Worm (Caenorhabditis elegans) whole organism, L1 larva: ENCODE data around the gene F59G1.4.
A peak's percentile ranks its signal among the peaks of the same experiment; 100 is the strongest.

Experiments
- C04F5.9 ChIP-seq: sonication (generic microtip); optimal IDR thresholded peaks from 2 replicates; lab custom pipeline; 2016; ENCODE audit warnings: missing genetic modification characterization, missing compliant biosample characterization
- C16A3.4 ChIP-seq: fragments of 150-350 bp; optimal IDR thresholded peaks from 2 replicates; lab custom pipeline; 2014; ENCODE audit warnings: missing biosample characterization, missing genetic modification characterization
- F16B12.6 ChIP-seq: fragments of 150-350 bp; optimal IDR thresholded peaks from 2 replicates; lab custom pipeline; 2014; ENCODE audit warnings: missing biosample characterization, missing genetic modification characterization
- Y116A8C.19 ChIP-seq: sonication (generic microtip); optimal IDR thresholded peaks from 2 replicates; lab custom pipeline; 2016; ENCODE audit warnings: missing compliant biosample characterization, missing genetic modification characterization, borderline replicate concordance
- aha-1 ChIP-seq: fragments of 150-350 bp; optimal IDR thresholded peaks from 2 replicates; lab custom pipeline; 2014; ENCODE audit warnings: missing biosample characterization, missing genetic modification characterization
- ama-1 ChIP-seq: fragments of 150-350 bp; optimal IDR thresholded peaks from 2 replicates; lab custom pipeline; 2014
- blmp-1 ChIP-seq: fragments of 150-350 bp; optimal IDR thresholded peaks from 2 replicates; lab custom pipeline; 2014; ENCODE audit warnings: missing biosample characterization, missing genetic modification characterization
- ceh-8 ChIP-seq: fragments of 200-800 bp; sonication (Bioruptor generic); optimal IDR thresholded peaks from 2 replicates; lab custom pipeline; 2018; ENCODE audit warnings: mild to moderate bottlenecking, missing genetic modification characterization, moderate library complexity, missing compliant biosample characterization
- ceh-82 ChIP-seq, 3 experiments: fragments of 150-350 bp in 1 of 3; sonication (generic microtip) in 2 of 3; optimal IDR thresholded peaks; 2 replicates each; lab custom pipeline; 2014 to 2017; ENCODE audit warnings: missing biosample characterization in 3 of 3, missing genetic modification characterization in 3 of 3
- ceh-90 ChIP-seq: sonication (generic microtip); optimal IDR thresholded peaks from 2 replicates; lab custom pipeline; 2016; ENCODE audit warnings: missing genetic modification characterization, missing compliant biosample characterization
- dpl-1 ChIP-seq, 3 experiments: fragments of 150-350 bp in 2 of 3; sonication (generic microtip) in 1 of 3; optimal IDR thresholded peaks; 2 replicates each; lab custom pipeline; 2014 to 2017; ENCODE audit warnings: missing biosample characterization in 3 of 3, missing genetic modification characterization in 3 of 3, missing genetic modification reagents in 3 of 3
- efl-1 ChIP-seq, 4 experiments: fragments of 150-350 bp; optimal IDR thresholded peaks in 3 of 4; peaks in 1 of 4; 1 replicate in 1 of 4; 2 replicates in 3 of 4; lab custom pipeline; 2014; ENCODE audit warnings: missing biosample characterization in 2 of 4, missing genetic modification characterization in 2 of 4, missing genetic modification reagents in 2 of 4
- elt-2 ChIP-seq: sonication (generic microtip); optimal IDR thresholded peaks from 2 replicates; lab custom pipeline; 2016; ENCODE audit warnings: missing genetic modification characterization, mild to moderate bottlenecking, inconsistent platforms, missing compliant biosample characterization, missing genetic modification reagents
- elt-3 ChIP-seq, 6 experiments: fragments of 150-350 bp in 1 of 6; sonication (generic microtip); optimal IDR thresholded peaks; 2 replicates each; lab custom pipeline; 2017 to 2018; ENCODE audit warnings: missing biosample characterization in 6 of 6, missing genetic modification characterization in 6 of 6, inconsistent platforms in 1 of 6
- ets-5 ChIP-seq: fragments of 200-800 bp; sonication (Bioruptor generic); IDR thresholded peaks from 2 replicates; pipeline ENCODE4 v1.3.6; 2022; ENCODE audit warnings: missing genetic modification characterization, missing compliant biosample characterization
- jun-1 ChIP-seq: fragments of 150-350 bp; optimal IDR thresholded peaks from 2 replicates; lab custom pipeline; 2014; ENCODE audit warnings: missing biosample characterization, missing genetic modification reagents, missing genetic modification characterization
- lin-14 ChIP-seq: fragments of 200-800 bp; sonication (Bioruptor generic); optimal IDR thresholded peaks from 2 replicates; lab custom pipeline; 2018; ENCODE audit warnings: mild to moderate bottlenecking, missing genetic modification characterization, moderate library complexity, missing compliant biosample characterization
- lin-15B ChIP-seq: fragments of 150-350 bp; sonication (generic microtip); optimal IDR thresholded peaks from 3 replicates; lab custom pipeline; 2014; ENCODE audit warnings: missing biosample characterization, missing genetic modification characterization
- lin-35 ChIP-seq, 2 experiments: fragments of 150-350 bp; optimal IDR thresholded peaks; 2 replicates each; lab custom pipeline; 2014; ENCODE audit warnings: missing biosample characterization in 2 of 2, missing genetic modification characterization in 2 of 2, missing genetic modification reagents in 2 of 2
- lin-39 ChIP-seq: fragments of 150-350 bp; optimal IDR thresholded peaks from 2 replicates; lab custom pipeline; 2014; ENCODE audit warnings: missing biosample characterization, missing genetic modification reagents, missing genetic modification characterization
- lsy-2 ChIP-seq, 2 experiments: fragments of 150-350 bp; optimal IDR thresholded peaks; 2 replicates each; lab custom pipeline; 2014; ENCODE audit warnings: missing biosample characterization in 2 of 2, missing genetic modification characterization in 2 of 2
- mdl-1 ChIP-seq, 2 experiments: fragments of 150-350 bp; optimal IDR thresholded peaks; 2 replicates each; lab custom pipeline; 2014 to 2017; ENCODE audit warnings: missing biosample characterization in 2 of 2, missing genetic modification characterization in 2 of 2, inconsistent platforms in 1 of 2
- nhr-11 ChIP-seq: fragments of 150-350 bp; optimal IDR thresholded peaks from 2 replicates; lab custom pipeline; 2014; ENCODE audit warnings: missing biosample characterization, missing genetic modification characterization
- nhr-12 ChIP-seq: sonication (generic microtip); optimal IDR thresholded peaks from 2 replicates; lab custom pipeline; 2017; ENCODE audit warnings: missing biosample characterization, missing genetic modification characterization
- nhr-20 ChIP-seq: sonication (generic microtip); optimal IDR thresholded peaks from 2 replicates; lab custom pipeline; 2016; ENCODE audit warnings: mild to moderate bottlenecking, missing genetic modification characterization, missing compliant biosample characterization
- nhr-71 ChIP-seq: sonication (generic microtip); optimal IDR thresholded peaks from 2 replicates; lab custom pipeline; 2016; ENCODE audit warnings: mild to moderate bottlenecking, missing genetic modification characterization, moderate library complexity, missing compliant biosample characterization
- nhr-77 ChIP-seq: fragments of 150-350 bp; optimal IDR thresholded peaks from 2 replicates; lab custom pipeline; 2014; ENCODE audit warnings: missing biosample characterization, missing genetic modification characterization
- nhr-85 ChIP-seq: sonication (generic microtip); peaks from one replicate; lab custom pipeline; 2016; ENCODE audit warnings: missing genetic modification characterization, inconsistent platforms, missing compliant biosample characterization
- nhr-90 ChIP-seq: sonication (generic microtip); optimal IDR thresholded peaks from 2 replicates; lab custom pipeline; 2016; ENCODE audit warnings: mild to moderate bottlenecking, missing genetic modification characterization, missing compliant biosample characterization; ENCODE audit not compliant: poor library complexity
- pag-3 ChIP-seq: sonication (generic microtip); optimal IDR thresholded peaks from 2 replicates; lab custom pipeline; 2017; ENCODE audit warnings: missing genetic modification characterization, mild to moderate bottlenecking, missing compliant biosample characterization, antibody characterized with exemption, borderline replicate concordance; ENCODE audit not compliant: insufficient read depth
- pax-3 ChIP-seq: fragments of 200-800 bp; sonication (Bioruptor generic); optimal IDR thresholded peaks from 2 replicates; lab custom pipeline; 2018; ENCODE audit warnings: mild to moderate bottlenecking, missing genetic modification characterization, moderate library complexity, missing compliant biosample characterization
- skn-1 ChIP-seq: fragments of 150-350 bp; optimal IDR thresholded peaks from 2 replicates; lab custom pipeline; 2014; ENCODE audit warnings: missing biosample characterization, missing genetic modification characterization
- snu-23 ChIP-seq: sonication (generic microtip); optimal IDR thresholded peaks from 2 replicates; lab custom pipeline; 2016; ENCODE audit warnings: missing genetic modification characterization, missing compliant biosample characterization
- sox-4 ChIP-seq: sonication (generic microtip); optimal IDR thresholded peaks from 2 replicates; lab custom pipeline; 2016; ENCODE audit warnings: missing genetic modification characterization, missing compliant biosample characterization
- sptf-1 ChIP-seq: fragments of 150-350 bp; optimal IDR thresholded peaks from 2 replicates; lab custom pipeline; 2014; ENCODE audit warnings: missing biosample characterization, missing genetic modification characterization
- sup-37 ChIP-seq: fragments of 200-800 bp; sonication (Bioruptor generic); optimal IDR thresholded peaks from 2 replicates; lab custom pipeline; 2018; ENCODE audit warnings: mild to moderate bottlenecking, missing genetic modification characterization, missing compliant biosample characterization
- swsn-7 ChIP-seq: sonication (generic microtip); optimal IDR thresholded peaks from 2 replicates; lab custom pipeline; 2016; ENCODE audit warnings: missing genetic modification characterization, missing compliant biosample characterization
- tbx-2 ChIP-seq: sonication (generic microtip); optimal IDR thresholded peaks from 2 replicates; lab custom pipeline; 2016; ENCODE audit warnings: missing genetic modification characterization, missing compliant biosample characterization
- tlp-1 ChIP-seq: fragments of 150-350 bp; optimal IDR thresholded peaks from 2 replicates; lab custom pipeline; 2014; ENCODE audit warnings: missing biosample characterization, missing genetic modification characterization
- unc-62 ChIP-seq: fragments of 150-350 bp; optimal IDR thresholded peaks from 2 replicates; lab custom pipeline; 2014; ENCODE audit warnings: missing biosample characterization, missing genetic modification reagents, missing genetic modification characterization
- unc-98 ChIP-seq: fragments of 200-800 bp; sonication (Bioruptor generic); IDR thresholded peaks from 2 replicates; pipeline ENCODE4 v1.3.6; 2022; ENCODE audit warnings: missing genetic modification characterization, missing compliant biosample characterization
- zag-1 ChIP-seq: fragments of 150-350 bp; optimal IDR thresholded peaks from 2 replicates; lab custom pipeline; 2014; ENCODE audit warnings: missing biosample characterization, missing genetic modification characterization
- ztf-11 ChIP-seq, 2 experiments: sonication (generic microtip); optimal IDR thresholded peaks; 2 replicates each; lab custom pipeline; 2016 to 2017; ENCODE audit warnings: missing genetic modification characterization in 2 of 2, missing biosample characterization in 1 of 2, missing compliant biosample characterization in 1 of 2

The F59G1.4 gene

DNA sequence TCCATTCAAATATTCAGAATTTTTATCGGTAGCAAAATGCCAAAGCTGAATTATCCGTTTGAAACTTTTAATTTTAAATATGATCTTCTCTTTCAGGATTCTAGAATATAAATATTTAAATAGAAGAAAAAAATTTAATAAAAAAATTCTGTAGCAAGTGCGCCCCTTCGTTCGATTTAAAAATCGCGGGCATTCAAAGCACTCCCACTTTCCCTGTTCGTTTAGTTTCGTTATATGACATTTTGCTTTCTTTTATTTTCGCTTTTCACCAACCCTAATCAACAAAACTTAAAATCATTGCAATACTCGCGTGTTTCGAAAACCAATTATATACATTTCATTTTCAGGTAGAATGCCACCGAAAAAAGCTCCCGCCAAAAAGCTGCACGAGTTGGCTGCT, 25.6 kb downstream of the F59G1.4 start, which contains the start of gene vrk-1:
Gene vrk-1, plus strand, starts transcription at position 348 of the 400 bp plus-strand sequence.
- TF ChIP-seq sup-37 (no peak), unc-62 (no peak), aha-1 (tag; lab: Kevin White, UChicago) (no peak), pag-3 (tag; lab: Kevin White, UChicago) (no peak), nhr-85 (tag; lab: Kevin White, UChicago) (no peak), unc-98 (GFP tag; lab: Robert Waterston, UW) (no peak), efl-1 (optimal IDR thresholded peaks at IDR 0.05; lab: Kevin White, UChicago) (peak in 1 of 2 experiments; percentile 9), efl-1 (GFP tag; optimal IDR thresholded peaks at IDR 0.05 in 1 of 2; lab: Kevin White, UChicago) (peak; percentile 17 to 91), ceh-8 (GFP tag; lab: Kevin White, UChicago) (no peak), blmp-1 (tag; lab: Kevin White, UChicago) (peak; percentile 86), lin-35 (GFP tag; optimal IDR thresholded peaks at IDR 0.05; lab: Kevin White, UChicago) (peak in 1 of 2 experiments; percentile 28), lin-15B (tag; lab: Kevin White, UChicago) (no peak), ets-5 (GFP tag; lab: Robert Waterston, UW) (no peak), dpl-1 (GFP tag; optimal IDR thresholded peaks at IDR 0.05; lab: Kevin White, UChicago) (peak in 1 of 3 experiments; percentile 49), tlp-1 (tag; lab: Kevin White, UChicago) (no peak)
- TF ChIP-seq, all 84 proteins: peak for 4

DNA sequence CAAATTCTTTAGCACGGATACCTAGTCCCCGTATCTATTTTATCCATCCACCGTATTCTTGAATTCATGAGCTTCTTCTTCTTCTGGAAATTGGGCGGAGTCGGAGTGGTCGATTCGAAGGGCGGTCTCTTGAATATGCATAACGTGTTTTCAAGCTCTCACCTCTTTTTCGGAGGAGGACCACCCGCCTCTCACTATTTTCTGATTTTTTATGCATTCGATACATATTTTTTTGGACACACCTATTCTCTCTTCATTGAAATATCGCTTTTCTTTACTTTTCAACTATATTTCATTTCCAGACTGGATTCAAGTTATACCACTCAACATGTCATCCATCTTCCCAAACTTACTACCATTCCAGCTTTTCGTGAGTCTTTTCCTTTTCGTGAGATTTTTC, 32.5 kb downstream of the F59G1.4 start, which contains the start of gene egl-44:
Gene egl-44, plus strand, starts transcription at position 301 of the 400 bp plus-strand sequence.
- TF ChIP-seq elt-2 (tag; lab: Kevin White, UChicago) (no peak), sptf-1 (tag; lab: Kevin White, UChicago) (no peak), jun-1 (no peak), ceh-82 (tag; optimal IDR thresholded peaks at IDR 0.05; lab: Kevin White, UChicago) (no peak), Y116A8C.19 (no peak), zag-1 (tag; lab: Kevin White, UChicago) (no peak), sox-4 (no peak), lin-39 (tag; lab: Kevin White, UChicago) (no peak), aha-1 (tag; lab: Kevin White, UChicago) (no peak)

DNA sequence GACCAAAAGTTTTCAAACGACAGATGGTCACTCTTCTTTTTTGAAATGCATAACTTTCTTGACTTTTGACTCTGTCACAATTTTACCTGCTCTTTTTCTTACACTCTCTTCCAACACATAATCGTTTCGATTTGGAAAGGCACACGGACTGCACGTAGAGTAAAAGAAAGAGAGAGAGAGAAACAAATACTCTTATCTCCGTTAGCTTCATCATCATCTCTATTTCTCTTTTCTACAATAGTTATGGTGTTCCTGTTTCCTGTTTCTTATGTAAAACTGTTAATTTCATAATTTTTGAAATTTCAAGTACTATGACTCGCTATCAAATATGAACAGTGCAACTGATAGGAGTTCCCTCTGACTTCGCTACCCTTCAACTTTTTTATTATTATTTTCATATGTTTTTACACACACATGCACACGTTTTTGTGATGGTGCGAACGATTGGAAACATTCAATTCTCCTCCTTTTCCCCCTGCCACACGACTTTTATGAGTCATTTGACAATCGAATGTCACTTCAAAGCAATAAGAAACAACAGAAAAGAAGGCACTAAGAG, 34.2 kb downstream of the F59G1.4 start:
- no peak for TF ChIP-seq tlp-1 (tag; lab: Kevin White, UChicago)
- no peak for TF ChIP-seq pax-3 (tag; lab: Kevin White, UChicago)
- TF ChIP-seq sup-37, result no peak
- TF ChIP-seq ceh-8 (GFP tag; lab: Kevin White, UChicago), result no peak
- TF ChIP-seq jun-1, result peak; percentile 18
- peak in 1 of 2 experiments; percentile 28 for TF ChIP-seq lin-35 (GFP tag; optimal IDR thresholded peaks at IDR 0.05; lab: Kevin White, UChicago)
- TF ChIP-seq nhr-11, result no peak
- TF ChIP-seq lin-14, result peak; percentile 42
- no peak for TF ChIP-seq ets-5 (GFP tag; lab: Robert Waterston, UW)
- TF ChIP-seq ceh-90 (tag; lab: Kevin White, UChicago), result no peak
- peak; percentile 61 for TF ChIP-seq elt-2 (tag; lab: Kevin White, UChicago)
- TF ChIP-seq, all 84 proteins: peak for 4

DNA sequence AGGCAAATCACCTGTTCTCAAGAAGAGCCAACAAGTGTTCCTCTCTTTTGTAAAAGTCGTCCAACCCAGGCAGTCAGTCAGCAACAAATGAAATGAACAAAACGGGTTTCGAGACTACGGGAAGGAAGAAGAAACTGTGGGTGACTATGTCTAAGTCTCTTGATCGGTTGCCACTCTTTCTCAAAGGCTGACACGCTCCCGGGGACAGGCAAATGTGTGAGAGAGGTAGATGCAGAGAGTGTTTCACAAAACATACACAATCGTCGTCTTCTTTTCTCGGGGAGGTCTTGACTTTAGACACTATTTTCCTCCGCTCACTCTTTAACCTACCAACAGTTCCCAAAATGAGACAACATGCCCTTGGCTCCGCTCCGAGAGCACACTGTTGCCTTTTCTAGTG, 35.1 kb downstream of the F59G1.4 start:
- peak; percentile 14 for TF ChIP-seq nhr-90 (tag; lab: Kevin White, UChicago)
- TF ChIP-seq nhr-12 (tag; lab: Kevin White, UChicago), result no peak
- peak; percentile 76 for TF ChIP-seq lin-14
- peak; percentile 37 for TF ChIP-seq C16A3.4 (tag; lab: Kevin White, UChicago)
- peak; percentile 18 for TF ChIP-seq nhr-20 (tag; lab: Kevin White, UChicago)
- peak; percentile 36 for TF ChIP-seq snu-23
- peak in 1 of 2 experiments; percentile 15 for TF ChIP-seq efl-1 (optimal IDR thresholded peaks at IDR 0.05; lab: Kevin White, UChicago)
- TF ChIP-seq efl-1 (GFP tag; optimal IDR thresholded peaks at IDR 0.05 in 1 of 2; lab: Kevin White, UChicago), result no peak
- peak; percentile 80 for TF ChIP-seq nhr-85 (tag; lab: Kevin White, UChicago)
- peak; percentile 54 for TF ChIP-seq blmp-1 (tag; lab: Kevin White, UChicago)
- no peak for TF ChIP-seq F16B12.6 (tag; lab: Kevin White, UChicago)
- peak; percentile 25 for TF ChIP-seq nhr-71 (tag; lab: Kevin White, UChicago)
- peak; percentile 25 for TF ChIP-seq tbx-2 (tag; lab: Kevin White, UChicago)
- TF ChIP-seq swsn-7 (tag; lab: Kevin White, UChicago), result no peak
- peak; percentile 9 for TF ChIP-seq skn-1 (tag; lab: Kevin White, UChicago)
- no peak for TF ChIP-seq ztf-11 (tag; optimal IDR thresholded peaks at IDR 0.05; lab: Kevin White, UChicago)
- TF ChIP-seq jun-1, result peak; percentile 19
- TF ChIP-seq C04F5.9 (tag; lab: Kevin White, UChicago), result no peak
- peak in 2 of 6 experiments; percentile 12 to 53 for TF ChIP-seq elt-3 (tag; optimal IDR thresholded peaks at IDR 0.05; lab: Kevin White, UChicago)
- TF ChIP-seq nhr-77, result peak; percentile 47
- no peak for TF ChIP-seq unc-98 (GFP tag; lab: Robert Waterston, UW)
- peak; percentile 3 for TF ChIP-seq ama-1 (lab: Kevin White, UChicago)
- TF ChIP-seq mdl-1 (tag; optimal IDR thresholded peaks at IDR 0.05; lab: Kevin White, UChicago), result peak in 1 of 2 experiments; percentile 28
- TF ChIP-seq dpl-1 (GFP tag; optimal IDR thresholded peaks at IDR 0.05; lab: Kevin White, UChicago), result peak in 1 of 3 experiments; percentile 1
- TF ChIP-seq lin-35 (GFP tag; optimal IDR thresholded peaks at IDR 0.05; lab: Kevin White, UChicago), result peak in 1 of 2 experiments; percentile 62
- peak in 1 of 2 experiments; percentile 40 for TF ChIP-seq lsy-2 (tag; optimal IDR thresholded peaks at IDR 0.05; lab: Kevin White, UChicago)
